Worm (Caenorhabditis elegans) whole organism, late embryonic: Measurements from ENCODE around the gene ajm-1.

Source experiments
- C38D4.7 ChIP-seq: fragments of 200-800 bp; sonication (Bioruptor generic); optimal IDR thresholded peaks from 2 replicates; lab custom pipeline; 2018; ENCODE audit warnings: mild to moderate bottlenecking, missing genetic modification characterization, moderate library complexity, missing compliant biosample characterization
- K02D7.2 ChIP-seq: sonication (generic microtip); optimal IDR thresholded peaks from 2 replicates; lab custom pipeline; 2017; ENCODE audit warnings: mild to moderate bottlenecking, missing genetic modification characterization, missing compliant biosample characterization
- T23F11.4 ChIP-seq: fragments of 200-800 bp; sonication (Bioruptor generic); optimal IDR thresholded peaks from 2 replicates; lab custom pipeline; 2018; ENCODE audit warnings: mild to moderate bottlenecking, missing genetic modification characterization, missing compliant biosample characterization
- ama-1 ChIP-seq: fragments of 150-350 bp; optimal IDR thresholded peaks from 2 replicates; lab custom pipeline; 2014
- ceh-18 ChIP-seq: sonication (generic microtip); optimal IDR thresholded peaks from 2 replicates; lab custom pipeline; 2016; ENCODE audit warnings: missing genetic modification characterization, missing compliant biosample characterization
- ceh-24 ChIP-seq: sonication (generic microtip); optimal IDR thresholded peaks from 2 replicates; lab custom pipeline; 2016; ENCODE audit warnings: mild to moderate bottlenecking, missing genetic modification characterization, missing compliant biosample characterization
- ceh-34 ChIP-seq: sonication (generic microtip); optimal IDR thresholded peaks from 2 replicates; lab custom pipeline; 2016; ENCODE audit warnings: mild to moderate bottlenecking, missing genetic modification characterization, missing compliant biosample characterization
- ceh-48 ChIP-seq: sonication (generic microtip); optimal IDR thresholded peaks from 2 replicates; lab custom pipeline; 2016; ENCODE audit warnings: missing genetic modification characterization, inconsistent platforms, missing compliant biosample characterization
- ceh-6 ChIP-seq: fragments of 200-800 bp; sonication (Bioruptor generic); optimal IDR thresholded peaks from 2 replicates; lab custom pipeline; 2018; ENCODE audit warnings: mild to moderate bottlenecking, missing genetic modification characterization, missing compliant biosample characterization
- dmd-4 ChIP-seq: sonication (generic microtip); optimal IDR thresholded peaks from 2 replicates; lab custom pipeline; 2016; ENCODE audit warnings: borderline replicate concordance, missing genetic modification characterization, missing compliant biosample characterization
- elt-2 ChIP-seq: sonication (generic microtip); optimal IDR thresholded peaks from 2 replicates; lab custom pipeline; 2016; ENCODE audit warnings: missing genetic modification reagents, missing genetic modification characterization, missing compliant biosample characterization
- elt-4 ChIP-seq: sonication (generic microtip); optimal IDR thresholded peaks from 2 replicates; lab custom pipeline; 2016; ENCODE audit warnings: missing genetic modification characterization, missing compliant biosample characterization
- fkh-10 ChIP-seq: fragments of 150-350 bp; optimal IDR thresholded peaks from 2 replicates; lab custom pipeline; 2014; ENCODE audit warnings: missing biosample characterization, missing genetic modification reagents, missing genetic modification characterization
- gmeb-2 ChIP-seq: sonication (generic microtip); optimal IDR thresholded peaks from 2 replicates; lab custom pipeline; 2016; ENCODE audit warnings: missing genetic modification characterization, inconsistent platforms, missing compliant biosample characterization
- hlh-30 ChIP-seq: sonication (generic microtip); optimal IDR thresholded peaks from 2 replicates; lab custom pipeline; 2017; ENCODE audit warnings: antibody characterized with exemption, missing genetic modification characterization, missing compliant biosample characterization; ENCODE audit not compliant: insufficient read depth
- madf-2 ChIP-seq: sonication (generic microtip); optimal IDR thresholded peaks from 2 replicates; lab custom pipeline; 2017; ENCODE audit warnings: missing genetic modification characterization, missing compliant biosample characterization
- mec-3 ChIP-seq: sonication (generic microtip); optimal IDR thresholded peaks from 2 replicates; lab custom pipeline; 2016; ENCODE audit warnings: borderline replicate concordance, missing genetic modification characterization, missing compliant biosample characterization
- nfya-1 ChIP-seq: sonication (generic microtip); optimal IDR thresholded peaks from 2 replicates; lab custom pipeline; 2017; ENCODE audit warnings: missing genetic modification characterization, mild to moderate bottlenecking, missing compliant biosample characterization, antibody characterized with exemption, moderate library complexity
- npax-4 ChIP-seq: sonication (generic microtip); optimal IDR thresholded peaks from 2 replicates; lab custom pipeline; 2016; ENCODE audit warnings: missing genetic modification characterization, missing compliant biosample characterization
- pax-1 ChIP-seq: fragments of 150-350 bp; optimal IDR thresholded peaks from 2 replicates; lab custom pipeline; 2014; ENCODE audit warnings: missing biosample characterization, missing genetic modification characterization
- pha-2 ChIP-seq: sonication (generic microtip); optimal IDR thresholded peaks from 2 replicates; lab custom pipeline; 2017; ENCODE audit warnings: mild to moderate bottlenecking, missing genetic modification characterization, missing compliant biosample characterization
- pha-4 ChIP-seq: fragments of 150-350 bp; optimal IDR thresholded peaks from 2 replicates; lab custom pipeline; 2018; ENCODE audit warnings: missing biosample characterization, missing genetic modification reagents, missing genetic modification characterization
- pqm-1 ChIP-seq: sonication (generic microtip); optimal IDR thresholded peaks from 2 replicates; lab custom pipeline; 2016; ENCODE audit warnings: missing genetic modification characterization, missing compliant biosample characterization
- pros-1 ChIP-seq: fragments of 150-350 bp; optimal IDR thresholded peaks from 2 replicates; lab custom pipeline; 2014; ENCODE audit warnings: missing biosample characterization, missing genetic modification reagents, missing genetic modification characterization
- rnt-1 ChIP-seq: sonication (generic microtip); optimal IDR thresholded peaks from 2 replicates; lab custom pipeline; 2016; ENCODE audit warnings: missing genetic modification characterization, missing compliant biosample characterization
- sdc-2 ChIP-seq: sonication (generic microtip); optimal IDR thresholded peaks from 2 replicates; lab custom pipeline; 2016; ENCODE audit warnings: missing genotype, missing genetic modification characterization, missing compliant biosample characterization
- sox-2 ChIP-seq: fragments of 200-800 bp; sonication (Bioruptor generic); IDR thresholded peaks from 2 replicates; pipeline ENCODE4 v1.3.6; 2022; ENCODE audit warnings: missing genetic modification reagents, missing genetic modification characterization, missing compliant biosample characterization
- sox-4 ChIP-seq: sonication (generic microtip); optimal IDR thresholded peaks from 2 replicates; lab custom pipeline; 2017; ENCODE audit warnings: mild to moderate bottlenecking, missing genetic modification characterization, inconsistent platforms, missing compliant biosample characterization
- syd-9 ChIP-seq: sonication (generic microtip); optimal IDR thresholded peaks from 2 replicates; lab custom pipeline; 2016; ENCODE audit warnings: mild to moderate bottlenecking, missing genetic modification characterization, moderate library complexity, missing compliant biosample characterization
- tbx-2 ChIP-seq: sonication (generic microtip); optimal IDR thresholded peaks from 2 replicates; lab custom pipeline; 2016; ENCODE audit warnings: missing genetic modification characterization, missing compliant biosample characterization
- tbx-7 ChIP-seq: sonication (generic microtip); optimal IDR thresholded peaks from 2 replicates; lab custom pipeline; 2016; ENCODE audit warnings: missing genotype, missing genetic modification characterization, missing compliant biosample characterization
- unc-42 ChIP-seq: sonication (generic microtip); optimal IDR thresholded peaks from 2 replicates; lab custom pipeline; 2016; ENCODE audit warnings: missing genotype, missing genetic modification characterization, missing compliant biosample characterization
- unc-55 ChIP-seq: sonication (generic microtip); optimal IDR thresholded peaks from 2 replicates; lab custom pipeline; 2017; ENCODE audit warnings: missing biosample characterization, missing genetic modification reagents, missing genetic modification characterization

The ajm-1 gene

DNA sequence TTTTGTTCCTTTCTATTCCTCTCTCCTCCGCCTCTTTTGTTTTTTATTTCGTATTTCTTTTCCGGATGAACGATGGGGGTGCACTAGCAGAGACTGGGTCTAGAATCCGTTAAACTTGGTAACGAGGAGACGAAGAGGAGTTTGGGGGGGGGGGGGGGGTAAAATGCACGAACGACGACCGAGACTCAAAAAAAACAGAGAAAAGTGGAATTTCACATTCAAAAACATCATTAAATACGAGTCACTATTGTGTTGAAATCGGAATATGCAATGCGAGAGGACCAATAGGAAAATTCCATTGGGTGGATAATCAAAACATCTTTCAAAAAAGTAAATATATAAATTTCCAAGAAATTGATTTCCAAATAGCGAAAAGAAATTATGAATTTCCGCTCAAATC is 71.5 kb downstream of the ajm-1 start, which contains the start of gene B0563.7:
Gene B0563.7, minus strand, starts transcription at position 101 of the 400 bp plus-strand sequence.
- TF ChIP-seq ceh-34 (tag; lab: Kevin White, UChicago): no peak
- no peak for TF ChIP-seq hlh-30 (tag; lab: Kevin White, UChicago)
- TF ChIP-seq ceh-6 (GFP tag; lab: Kevin White, UChicago): no peak
- TF ChIP-seq K02D7.2 (tag; lab: Kevin White, UChicago): no peak
- no peak for TF ChIP-seq C38D4.7 (GFP tag; lab: Kevin White, UChicago)
- no peak for TF ChIP-seq sox-2 (GFP tag; lab: Robert Waterston, UW)
- no peak for TF ChIP-seq gmeb-2
- no peak for TF ChIP-seq unc-55 (GFP tag; lab: Kevin White, UChicago)
- TF ChIP-seq pros-1: no peak
- no peak for TF ChIP-seq tbx-7
- TF ChIP-seq sdc-2 (tag; lab: Kevin White, UChicago): no peak
- no peak for TF ChIP-seq elt-2 (tag; lab: Kevin White, UChicago)
- TF ChIP-seq sox-4 (tag; lab: Kevin White, UChicago): no peak

DNA sequence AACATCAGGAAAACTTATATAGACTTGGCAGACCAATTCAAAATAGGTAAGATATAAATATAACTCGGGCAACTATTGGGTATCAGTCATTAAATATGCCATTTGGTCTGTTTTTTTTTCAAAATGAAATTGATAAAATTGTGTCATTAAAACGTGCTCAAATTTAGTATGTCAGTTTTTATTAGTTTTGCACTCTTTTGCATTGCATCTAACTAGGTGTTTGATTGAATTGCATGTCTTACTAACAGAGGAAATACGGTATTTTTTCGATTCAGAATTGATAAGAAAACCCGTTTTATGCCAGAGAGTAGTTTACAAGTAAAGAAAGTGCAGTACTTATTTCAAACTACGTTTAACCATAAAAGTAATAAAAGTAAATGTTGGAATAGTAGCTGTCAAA is 73.0 kb downstream of the ajm-1 start:
- no peak for TF ChIP-seq ceh-48 (tag; lab: Kevin White, UChicago)

DNA sequence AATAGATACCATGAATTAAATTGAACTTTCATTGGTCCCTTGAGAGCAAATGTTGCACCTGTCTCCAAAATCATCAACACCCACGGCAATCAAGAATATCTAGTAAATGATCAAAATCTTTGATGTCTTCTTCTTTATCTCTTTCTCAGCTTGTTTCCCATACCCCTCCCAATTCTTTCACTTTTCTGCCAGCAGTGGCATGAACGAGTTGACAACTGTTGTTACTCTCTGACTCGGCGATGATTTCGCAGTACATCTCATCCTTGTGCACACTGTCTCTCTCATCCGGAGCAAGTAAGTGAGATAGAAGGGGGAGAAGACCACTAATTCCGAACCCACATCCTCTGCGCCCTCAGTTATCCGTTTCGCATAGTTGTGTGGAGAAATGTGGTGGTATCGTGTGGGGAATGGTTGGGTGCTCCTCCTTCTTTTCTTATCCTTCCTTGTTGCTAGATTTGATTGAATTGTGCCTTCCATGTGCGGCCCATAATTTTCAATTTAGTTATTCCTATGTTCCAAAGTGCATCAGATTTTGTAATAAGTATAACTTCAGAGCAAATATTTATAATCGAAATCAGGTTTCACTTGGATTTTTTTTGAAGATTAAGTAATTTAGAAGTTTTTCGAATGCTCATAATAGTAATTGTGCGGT is 78.6 kb downstream of the ajm-1 start:
- TF ChIP-seq rnt-1: peak; percentile 4
- TF ChIP-seq ceh-18: peak; percentile 73
- no peak for TF ChIP-seq pqm-1 (tag; lab: Kevin White, UChicago)
- TF ChIP-seq ama-1 (lab: Kevin White, UChicago): no peak
- TF ChIP-seq elt-4: no peak
- TF ChIP-seq unc-42 (tag; lab: Kevin White, UChicago): peak; percentile 87
- no peak for TF ChIP-seq gmeb-2
- no peak for TF ChIP-seq pax-1
- TF ChIP-seq unc-55 (GFP tag; lab: Kevin White, UChicago): peak; percentile 67
- no peak for TF ChIP-seq tbx-7

DNA sequence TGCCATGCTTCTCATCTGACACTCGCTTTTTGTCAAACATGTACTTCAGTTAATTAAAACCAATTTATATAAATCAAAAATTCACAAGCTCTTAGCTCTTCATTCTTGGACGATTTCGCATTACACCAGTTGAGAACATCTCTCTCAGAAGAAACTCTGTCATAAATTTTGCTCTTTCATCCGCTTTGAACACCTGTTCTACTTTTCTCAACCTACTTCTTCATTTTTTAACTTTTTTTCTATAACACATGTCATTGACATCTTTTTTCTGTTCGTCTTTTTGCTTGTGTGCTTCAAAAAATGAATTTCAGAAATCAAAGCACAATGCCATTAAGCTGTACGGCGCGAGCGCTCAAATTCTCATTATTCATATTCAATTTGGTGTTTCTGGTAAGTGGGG is 80.1 kb downstream of the ajm-1 start, which contains the start of gene tsp-11:
Gene tsp-11, plus strand, starts transcription at position 301 of the 400 bp plus-strand sequence.
- TF ChIP-seq pqm-1 (tag; lab: Kevin White, UChicago) (no peak), rnt-1 (no peak), T23F11.4 (GFP tag; lab: Kevin White, UChicago) (no peak), syd-9 (tag; lab: Kevin White, UChicago) (no peak), ceh-24 (tag; lab: Kevin White, UChicago) (no peak), pha-4 (tag; lab: Kevin White, UChicago) (no peak), mec-3 (tag; lab: Kevin White, UChicago) (no peak), dmd-4 (no peak), unc-42 (tag; lab: Kevin White, UChicago) (no peak), elt-2 (tag; lab: Kevin White, UChicago) (no peak), tbx-2 (tag; lab: Kevin White, UChicago) (no peak), fkh-10 (GFP tag; lab: Kevin White, UChicago) (no peak), sox-4 (tag; lab: Kevin White, UChicago) (no peak), pha-2 (tag; lab: Kevin White, UChicago) (no peak), hlh-30 (tag; lab: Kevin White, UChicago) (no peak), npax-4 (tag; lab: Kevin White, UChicago) (no peak), madf-2 (tag; lab: Kevin White, UChicago) (no peak), nfya-1 (tag; lab: Kevin White, UChicago) (no peak)
